Fruit fly (Drosophila melanogaster) whole organism, embryonic: ENCODE results near the gene CG14062.

Experiments
- Atf3 ChIP-seq: fragments of 200-800 bp; sonication (Bioruptor generic); optimal IDR thresholded peaks from 3 replicates; lab custom pipeline; 2016; ENCODE audit warnings: missing biosample characterization, missing genetic modification characterization
- Bteb2 ChIP-seq: fragments of 200-800 bp; sonication (Bioruptor generic); optimal IDR thresholded peaks from 2 replicates; lab custom pipeline; 2016; ENCODE audit warnings: missing biosample characterization, missing genetic modification characterization
- CG10565 ChIP-seq: fragments of 200-800 bp; sonication (Bioruptor generic); optimal IDR thresholded peaks from 3 replicates; lab custom pipeline; 2016; ENCODE audit warnings: missing biosample characterization, mild to moderate bottlenecking, missing genetic modification characterization
- CG10959 ChIP-seq: fragments of 200-800 bp; sonication (Bioruptor generic); IDR thresholded peaks from 2 replicates; pipeline ENCODE4 v1.3.6; 2022; ENCODE audit warnings: missing biosample characterization, missing genetic modification characterization
- CG13624 ChIP-seq: fragments of 200-800 bp; sonication (Bioruptor generic); optimal IDR thresholded peaks from 2 replicates; lab custom pipeline; 2016; ENCODE audit warnings: missing biosample characterization, missing genetic modification characterization
- CG18476 ChIP-seq: fragments of 200-800 bp; sonication (Bioruptor generic); optimal IDR thresholded peaks from 2 replicates; lab custom pipeline; 2016; ENCODE audit warnings: missing biosample characterization, mild to moderate bottlenecking, missing genetic modification characterization
- CG2678 ChIP-seq: fragments of 200-800 bp; sonication (Bioruptor generic); optimal IDR thresholded peaks from 3 replicates; lab custom pipeline; 2019; ENCODE audit warnings: missing biosample characterization, mild to moderate bottlenecking, missing genetic modification characterization, moderate library complexity
- CG30431 ChIP-seq: fragments of 200-800 bp; sonication (Bioruptor generic); optimal IDR thresholded peaks from 2 replicates; lab custom pipeline; 2017; ENCODE audit warnings: missing biosample characterization, missing genetic modification characterization
- CG34224 ChIP-seq: fragments of 200-800 bp; sonication (Bioruptor generic); IDR thresholded peaks from 3 replicates; pipeline ENCODE4 v1.3.6; 2022; ENCODE audit warnings: missing biosample characterization, missing genetic modification characterization; ENCODE audit not compliant: partially characterized antibody
- CG4360 ChIP-seq: fragments of 200-800 bp; sonication (Bioruptor generic); IDR thresholded peaks from 2 replicates; pipeline ENCODE4 v1.3.6; 2022; ENCODE audit warnings: missing biosample characterization, missing genetic modification characterization
- CG5180 ChIP-seq: fragments of 200-800 bp; sonication (Bioruptor generic); optimal IDR thresholded peaks from 3 replicates; lab custom pipeline; 2017; ENCODE audit warnings: missing biosample characterization, missing genetic modification characterization, mild to moderate bottlenecking, moderate library complexity, missing genetic modification reagents
- CG6683 ChIP-seq: fragments of 200-800 bp; sonication (Bioruptor generic); optimal IDR thresholded peaks from 2 replicates; lab custom pipeline; 2017; ENCODE audit warnings: missing biosample characterization, mild to moderate bottlenecking, missing genetic modification characterization, missing genetic modification reagents
- CG6689 ChIP-seq: fragments of 200-800 bp; sonication (Bioruptor generic); IDR thresholded peaks from 2 replicates; pipeline ENCODE4 v1.3.6; 2022; ENCODE audit warnings: missing biosample characterization, missing genetic modification characterization
- CG8478 ChIP-seq: fragments of >200 bp; optimal IDR thresholded peaks from 2 replicates; lab custom pipeline; 2018
- Doc3 ChIP-seq: fragments of 200-800 bp; sonication (Bioruptor generic); IDR thresholded peaks from 3 replicates; pipeline ENCODE4 v1.3.6; 2022; ENCODE audit warnings: missing biosample characterization, missing genetic modification characterization; ENCODE audit not compliant: partially characterized antibody
- Ets97D ChIP-seq: fragments of 200-800 bp; sonication (Bioruptor generic); optimal IDR thresholded peaks from 3 replicates; lab custom pipeline; 2016; ENCODE audit warnings: missing biosample characterization, missing genetic modification characterization
- Gsc ChIP-seq: fragments of 200-800 bp; sonication (Bioruptor generic); IDR thresholded peaks from 2 replicates; pipeline ENCODE4 v1.3.6; 2022; ENCODE audit warnings: missing biosample characterization, missing genetic modification characterization
- Hmr ChIP-seq: fragments of 200-800 bp; sonication (Bioruptor generic); optimal IDR thresholded peaks from 3 replicates; lab custom pipeline; 2017; ENCODE audit warnings: mild to moderate bottlenecking, missing biosample characterization, missing genetic modification reagents, missing genetic modification characterization
- Hr39 ChIP-seq: fragments of >200 bp; optimal IDR thresholded peaks from 2 replicates; lab custom pipeline; 2017
- Lpt ChIP-seq: fragments of >200 bp; optimal IDR thresholded peaks from 2 replicates; lab custom pipeline; 2018; ENCODE audit warnings: missing biosample characterization, missing genetic modification characterization
- MESR4 ChIP-seq: fragments of 200-800 bp; sonication (Bioruptor generic); optimal IDR thresholded peaks from 2 replicates; lab custom pipeline; 2018; ENCODE audit warnings: missing biosample characterization, mild to moderate bottlenecking, missing genetic modification characterization, moderate library complexity
- Max ChIP-seq: fragments of 200-800 bp; sonication (Bioruptor generic); optimal IDR thresholded peaks from 2 replicates; lab custom pipeline; 2016; ENCODE audit warnings: missing biosample characterization, mild to moderate bottlenecking, missing genetic modification characterization
- Nf-YC ChIP-seq: fragments of 200-800 bp; optimal IDR thresholded peaks from 3 replicates; lab custom pipeline; 2019; ENCODE audit warnings: missing biosample characterization, mild to moderate bottlenecking, missing genetic modification characterization, moderate library complexity
- Six4 ChIP-seq: fragments of 200-800 bp; sonication (Bioruptor generic); optimal IDR thresholded peaks from 2 replicates; lab custom pipeline; 2016; ENCODE audit warnings: missing biosample characterization, missing genetic modification characterization
- Ssrp ChIP-seq: fragments of 200-800 bp; sonication (Bioruptor generic); optimal IDR thresholded peaks from 2 replicates; lab custom pipeline; 2018; ENCODE audit warnings: missing biosample characterization, mild to moderate bottlenecking, missing genetic modification characterization, moderate library complexity
- Xbp1 ChIP-seq: fragments of 200-800 bp; sonication (Bioruptor generic); optimal IDR thresholded peaks from 3 replicates; lab custom pipeline; 2016; ENCODE audit warnings: missing biosample characterization, mild to moderate bottlenecking, missing genetic modification characterization
- ap ChIP-seq: fragments of 200-800 bp; sonication (Bioruptor generic); IDR thresholded peaks from 2 replicates; pipeline ENCODE4 v1.3.6; 2022; ENCODE audit warnings: missing biosample characterization, missing genetic modification characterization
- bowl ChIP-seq: fragments of 200-800 bp; sonication (Bioruptor generic); IDR thresholded peaks from 2 replicates; pipeline ENCODE4 v1.3.6; 2022; ENCODE audit warnings: missing biosample characterization, missing genetic modification characterization
- ci ChIP-seq: fragments of 200-800 bp; sonication (Bioruptor generic); IDR thresholded peaks from 3 replicates; pipeline ENCODE4 v1.3.6; 2022; ENCODE audit warnings: missing biosample characterization, missing genetic modification characterization
- corto ChIP-seq: fragments of 200-800 bp; sonication (Bioruptor generic); optimal IDR thresholded peaks from 2 replicates; lab custom pipeline; 2016; ENCODE audit warnings: missing biosample characterization, mild to moderate bottlenecking, missing genetic modification characterization, moderate library complexity
- croc ChIP-seq: fragments of 200-800 bp; sonication (Bioruptor generic); conservative IDR thresholded peaks from 3 replicates; pipeline ENCODE4 v1.3.6; 2022; ENCODE audit warnings: missing biosample characterization, missing genetic modification characterization
- danr ChIP-seq: fragments of 200-800 bp; sonication (Bioruptor generic); IDR thresholded peaks from 2 replicates; pipeline ENCODE4 v1.3.6; 2022; ENCODE audit warnings: missing biosample characterization, missing genetic modification characterization
- dimm ChIP-seq: fragments of 200-800 bp; sonication (Bioruptor generic); IDR thresholded peaks from 2 replicates; pipeline ENCODE4 v1.3.6; 2022; ENCODE audit warnings: missing biosample characterization, missing genetic modification characterization
- dmrt99B ChIP-seq: fragments of 200-800 bp; sonication (Bioruptor generic); optimal IDR thresholded peaks from 2 replicates; lab custom pipeline; 2018; ENCODE audit warnings: missing biosample characterization, mild to moderate bottlenecking, missing genetic modification characterization, moderate library complexity
- eyg ChIP-seq: fragments of 200-800 bp; sonication (Bioruptor generic); optimal IDR thresholded peaks from 3 replicates; lab custom pipeline; 2016; ENCODE audit warnings: missing biosample characterization, missing genetic modification characterization
- gfzf ChIP-seq: fragments of 200-800 bp; sonication (Bioruptor generic); optimal IDR thresholded peaks from 2 replicates; lab custom pipeline; 2016; ENCODE audit warnings: missing biosample characterization, mild to moderate bottlenecking, missing genetic modification characterization, moderate library complexity
- lilli ChIP-seq: fragments of 200-800 bp; sonication (Bioruptor generic); optimal IDR thresholded peaks from 3 replicates; lab custom pipeline; 2016; ENCODE audit warnings: missing biosample characterization, missing genetic modification characterization
- mam ChIP-seq: fragments of 200-800 bp; sonication (Bioruptor generic); optimal IDR thresholded peaks from 3 replicates; lab custom pipeline; 2016; ENCODE audit warnings: missing biosample characterization, missing genetic modification characterization
- pan ChIP-seq, 4 experiments: fragments of >200 bp in 3 of 4; fragments of 200-800 bp in 1 of 4; sonication (Bioruptor generic) in 1 of 4; optimal IDR thresholded peaks in 3 of 4; IDR thresholded peaks in 1 of 4; 2 replicates each; pipeline versions ENCODE4 v1.3.6 to Lab custom; 2017 to 2022; ENCODE audit warnings: missing biosample characterization in 2 of 4, missing genetic modification characterization in 2 of 4, mixed read lengths in 1 of 4
- pnt ChIP-seq: fragments of 200-800 bp; sonication (Bioruptor generic); optimal IDR thresholded peaks from 3 replicates; lab custom pipeline; 2016; ENCODE audit warnings: missing biosample characterization, missing genetic modification characterization
- repo ChIP-seq: fragments of 200-800 bp; sonication (Bioruptor generic); optimal IDR thresholded peaks from 2 replicates; lab custom pipeline; 2016; ENCODE audit warnings: missing biosample characterization, missing genetic modification characterization
- ro ChIP-seq: fragments of 200-800 bp; sonication (Bioruptor generic); IDR thresholded peaks from 2 replicates; pipeline ENCODE4 v1.3.6; 2022; ENCODE audit warnings: missing biosample characterization, missing genetic modification characterization
- salm ChIP-seq: fragments of 200-800 bp; sonication (Bioruptor generic); optimal IDR thresholded peaks from 2 replicates; lab custom pipeline; 2018; ENCODE audit warnings: missing biosample characterization, mild to moderate bottlenecking, missing genetic modification characterization
- sens-2 ChIP-seq: fragments of 200-800 bp; sonication (Bioruptor generic); IDR thresholded peaks from 2 replicates; pipeline ENCODE4 v1.3.6; 2022; ENCODE audit warnings: missing biosample characterization, missing genetic modification characterization
- sima ChIP-seq: fragments of 200-800 bp; sonication (Bioruptor generic); optimal IDR thresholded peaks from 2 replicates; lab custom pipeline; 2016; ENCODE audit warnings: missing biosample characterization, missing genetic modification characterization
- sisA ChIP-seq: fragments of 200-800 bp; sonication (Bioruptor generic); IDR thresholded peaks from 2 replicates; pipeline ENCODE4 v1.3.6; 2022; ENCODE audit warnings: missing biosample characterization, missing genetic modification characterization
- slp2 ChIP-seq: fragments of 200-800 bp; sonication (Bioruptor generic); optimal IDR thresholded peaks from 2 replicates; lab custom pipeline; 2016; ENCODE audit warnings: missing biosample characterization, missing genetic modification characterization
- sqz ChIP-seq: fragments of 200-800 bp; sonication (Bioruptor generic); optimal IDR thresholded peaks from 3 replicates; lab custom pipeline; 2018; ENCODE audit warnings: missing biosample characterization, mild to moderate bottlenecking, missing genetic modification characterization
- twi ChIP-seq: fragments of 200-800 bp; optimal IDR thresholded peaks from 2 replicates; lab custom pipeline; 2019; ENCODE audit warnings: missing biosample characterization, mild to moderate bottlenecking, missing genetic modification characterization, moderate library complexity
- vnd ChIP-seq: fragments of 200-800 bp; sonication (Bioruptor generic); IDR thresholded peaks from 3 replicates; pipeline ENCODE4 v1.3.6; 2022; ENCODE audit warnings: missing biosample characterization, missing genetic modification characterization; ENCODE audit not compliant: partially characterized antibody
- yki ChIP-seq: fragments of >200 bp; optimal IDR thresholded peaks from 3 replicates; lab custom pipeline; 2018
- zfh2 ChIP-seq: fragments of 200-800 bp; sonication (Bioruptor generic); optimal IDR thresholded peaks from 2 replicates; lab custom pipeline; 2016; ENCODE audit warnings: missing biosample characterization, missing genetic modification characterization

The CG14062 gene

DNA sequence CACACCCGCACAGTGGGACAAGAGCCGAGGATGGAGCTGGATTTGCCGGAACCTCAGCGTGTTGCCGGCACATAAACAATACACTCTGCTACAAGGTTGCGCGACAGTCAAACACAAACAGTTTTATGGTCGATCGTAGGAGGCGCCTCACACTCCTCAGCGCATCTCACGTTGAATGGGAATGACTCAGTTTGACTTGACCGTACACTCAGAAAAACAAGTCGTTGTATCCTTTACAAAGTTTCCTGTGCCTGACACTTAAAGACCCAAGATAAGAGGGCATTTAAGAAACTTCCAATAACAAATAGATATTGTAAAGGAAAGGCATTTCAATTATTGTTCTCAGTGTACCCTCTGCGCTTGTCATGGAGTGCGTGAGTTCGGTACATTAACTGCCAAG is 10.9 kb downstream of the CG14062 start (continued):
- no peak for TF ChIP-seq MESR4 (GFP tag; lab: Kevin White, UChicago)
- TF ChIP-seq pnt (GFP tag; lab: Kevin White, UChicago), result peak; percentile 58
- no peak for TF ChIP-seq CG4360 (GFP tag; lab: Robert Waterston, UW)
- peak; percentile 27 for TF ChIP-seq Hmr (GFP tag; lab: Kevin White, UChicago)
- TF ChIP-seq yki, result no peak
- no peak for TF ChIP-seq sima (GFP tag; lab: Kevin White, UChicago)
- peak; percentile 17 for TF ChIP-seq CG18476 (GFP tag; lab: Kevin White, UChicago)
- peak; percentile 65 for TF ChIP-seq CG6689 (GFP tag; lab: Robert Waterston, UW)
- TF ChIP-seq sqz (GFP tag; lab: Kevin White, UChicago), result no peak
- TF ChIP-seq Hr39, result no peak
- TF ChIP-seq Doc3 (GFP tag; lab: Robert Waterston, UW), result no peak
- TF ChIP-seq Nf-YC (tag; lab: Kevin White, UChicago), result no peak
- peak; percentile 67 for TF ChIP-seq CG10959 (GFP tag; lab: Robert Waterston, UW)
- peak; percentile 60 for TF ChIP-seq twi (tag; lab: Kevin White, UChicago)
- no peak for TF ChIP-seq bowl (GFP tag; lab: Robert Waterston, UW)
- TF ChIP-seq dimm, result no peak
- TF ChIP-seq dmrt99B (tag; lab: Kevin White, UChicago), result peak; percentile 68
- no peak for TF ChIP-seq CG34224
- TF ChIP-seq slp2 (GFP tag; lab: Kevin White, UChicago), result peak; percentile 58
- TF ChIP-seq lilli (GFP tag; lab: Kevin White, UChicago), result peak; percentile 55
- TF ChIP-seq sens-2 (GFP tag; lab: Robert Waterston, UW), result no peak
- TF ChIP-seq ro, result no peak
- TF ChIP-seq vnd (GFP tag; lab: Robert Waterston, UW), result no peak
- peak; percentile 47 for TF ChIP-seq Xbp1
- TF ChIP-seq salm (tag; lab: Kevin White, UChicago), result no peak
- no peak for TF ChIP-seq CG6683 (GFP tag; lab: Kevin White, UChicago)
- TF ChIP-seq pan (optimal IDR thresholded peaks at IDR 0.05; lab: Kevin White, UChicago), result no peak
- TF ChIP-seq pan (GFP tag; optimal IDR thresholded peaks at IDR 0.05 in 1 of 2, IDR thresholded peaks at IDR 0.05 in 1 of 2), result peak in 1 of 2 experiments; percentile 45
- no peak for TF ChIP-seq corto (GFP tag; lab: Kevin White, UChicago)
- peak; percentile 46 for TF ChIP-seq mam
- 0 out of 2 replicates have a peak, but pooled peaks have one; percentile 27 for TF ChIP-seq Gsc (GFP tag; lab: Robert Waterston, UW)
- TF ChIP-seq CG2678, result peak; percentile 58
- peak; percentile 34 for TF ChIP-seq CG30431
- TF ChIP-seq Ets97D (GFP tag; lab: Kevin White, UChicago), result no peak
- no peak for TF ChIP-seq Atf3 (GFP tag; lab: Kevin White, UChicago)
- peak; percentile 50 for TF ChIP-seq sisA (GFP tag; lab: Robert Waterston, UW)
- TF ChIP-seq ap, result no peak
- no peak for TF ChIP-seq CG10565
- TF ChIP-seq Ssrp, result peak; percentile 26
- TF ChIP-seq Six4, result peak; percentile 66
- TF ChIP-seq zfh2 (GFP tag; lab: Kevin White, UChicago), result peak; percentile 16
- TF ChIP-seq CG8478 (lab: Kevin White, UChicago), result no peak
- no peak for TF ChIP-seq eyg
- no peak for TF ChIP-seq gfzf
- peak; percentile 26 for TF ChIP-seq Bteb2
- TF ChIP-seq CG5180, result peak; percentile 2
- TF ChIP-seq repo (GFP tag; lab: Kevin White, UChicago), result peak; percentile 13
- TF ChIP-seq croc, result peak; percentile 39; the same call in 1 of the 3 replicates
- no peak for TF ChIP-seq Lpt (GFP tag; lab: Kevin White, UChicago)
- peak; percentile 74; the same call in 1 of the 3 replicates for TF ChIP-seq ci (GFP tag; lab: Robert Waterston, UW)
- TF ChIP-seq danr (GFP tag; lab: Robert Waterston, UW), result no peak
- TF ChIP-seq CG13624, result peak; percentile 12
- TF ChIP-seq Max (GFP tag; lab: Kevin White, UChicago), result peak; percentile 22
